Worm (Caenorhabditis elegans): Measurements from ENCODE around the gene mcm-3.

Gene mcm-3

DNA sequence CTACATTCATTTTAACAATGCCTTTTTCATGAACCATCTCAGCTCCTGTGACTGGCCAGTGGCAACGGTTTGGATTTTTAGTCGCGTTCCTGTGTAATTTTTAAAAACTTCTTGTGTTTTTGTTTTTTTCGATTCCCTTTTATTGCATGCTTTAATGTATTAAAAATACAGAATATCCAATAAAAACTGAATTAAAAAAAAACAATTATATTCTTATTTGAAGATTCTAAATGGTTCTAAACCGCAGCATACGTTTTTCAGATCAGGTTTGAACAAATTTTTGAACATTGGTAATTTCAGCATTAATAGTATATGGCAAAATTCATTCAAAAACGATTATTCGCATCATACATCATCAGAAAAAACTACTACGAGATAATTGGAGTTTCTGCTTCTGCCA, 9.0 kb upstream of the mcm-3 start, which contains the start of gene dnj-3:
TSS of gene dnj-3 (plus strand) at position 301 of the 400 bp plus-strand sequence.
- no peak for TF ChIP-seq efl-1 (optimal IDR thresholded peaks at IDR 0.05)
- TF ChIP-seq efl-1 (GFP tag; optimal IDR thresholded peaks at IDR 0.05 in 1 of 2), result peak in 1 of 2 experiments; percentile 24
- no peak for TF ChIP-seq sup-37 (GFP tag; optimal IDR thresholded peaks at IDR 0.05)

DNA sequence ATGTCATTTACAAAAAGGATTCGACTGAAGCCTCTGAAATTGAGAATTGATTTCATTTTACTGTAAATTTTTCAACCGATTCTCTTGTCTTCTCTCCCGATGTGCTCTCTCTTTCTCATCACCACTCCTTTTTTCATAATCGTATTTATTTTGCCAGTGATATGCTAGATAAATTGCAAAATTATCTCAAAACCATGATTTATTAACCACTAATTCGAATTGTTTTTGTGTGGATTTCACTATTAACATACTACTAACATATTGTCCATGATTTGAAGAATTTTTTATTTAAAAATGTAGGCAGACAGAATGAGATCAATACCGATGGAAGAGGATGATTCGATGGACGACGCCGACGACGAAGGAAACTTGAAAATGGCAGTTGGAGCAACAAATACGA, 7.8 kb upstream of the mcm-3 start, which contains the start of gene C25D7.10:
TSS of gene C25D7.10 (plus strand) at position 301 of the 400 bp plus-strand sequence.
- no peak for TF ChIP-seq nhr-84 (tag; optimal IDR thresholded peaks at IDR 0.05)
- no peak for TF ChIP-seq elt-2 (tag; optimal IDR thresholded peaks at IDR 0.05)
- no peak for TF ChIP-seq aly-2 (tag; optimal IDR thresholded peaks at IDR 0.05)
- no peak for TF ChIP-seq pqm-1 (tag; optimal IDR thresholded peaks at IDR 0.05)
- TF ChIP-seq nhr-11 (tag; optimal IDR thresholded peaks at IDR 0.05), result no peak
- TF ChIP-seq swsn-7 (tag; optimal IDR thresholded peaks at IDR 0.05), result no peak
- TF ChIP-seq nhr-19 (GFP tag; conservative IDR thresholded peaks at IDR 0.05), result no peak
- no peak for TF ChIP-seq aha-1 (tag; optimal IDR thresholded peaks at IDR 0.05)
- no peak for TF ChIP-seq pax-3 (tag; optimal IDR thresholded peaks at IDR 0.05)
- TF ChIP-seq pag-3 (tag; optimal IDR thresholded peaks at IDR 0.05; ENCODE audit: borderline replicate concordance, insufficient read depth), result no peak
- no peak for TF ChIP-seq Y116A8C.19 (tag; optimal IDR thresholded peaks at IDR 0.05; ENCODE audit: borderline replicate concordance)
- no peak for TF ChIP-seq lsy-2 (tag; optimal IDR thresholded peaks at IDR 0.05)
- TF ChIP-seq dpl-1 (GFP tag; optimal IDR thresholded peaks at IDR 0.05), result no peak
- no peak for TF ChIP-seq skn-1 (tag; optimal IDR thresholded peaks at IDR 0.05)
- TF ChIP-seq alr-1 (tag; optimal IDR thresholded peaks at IDR 0.05; ENCODE audit: borderline replicate concordance), result no peak
- TF ChIP-seq ceh-63 (GFP tag; optimal IDR thresholded peaks at IDR 0.05), result no peak
- TF ChIP-seq snu-23 (GFP tag; optimal IDR thresholded peaks at IDR 0.05), result no peak
- no peak for TF ChIP-seq snpc-4 (tag; optimal IDR thresholded peaks at IDR 0.05)
- TF ChIP-seq C34B4.2 (tag; optimal IDR thresholded peaks at IDR 0.05), result no peak
- TF ChIP-seq unc-30 (tag; optimal IDR thresholded peaks at IDR 0.05), result no peak

DNA sequence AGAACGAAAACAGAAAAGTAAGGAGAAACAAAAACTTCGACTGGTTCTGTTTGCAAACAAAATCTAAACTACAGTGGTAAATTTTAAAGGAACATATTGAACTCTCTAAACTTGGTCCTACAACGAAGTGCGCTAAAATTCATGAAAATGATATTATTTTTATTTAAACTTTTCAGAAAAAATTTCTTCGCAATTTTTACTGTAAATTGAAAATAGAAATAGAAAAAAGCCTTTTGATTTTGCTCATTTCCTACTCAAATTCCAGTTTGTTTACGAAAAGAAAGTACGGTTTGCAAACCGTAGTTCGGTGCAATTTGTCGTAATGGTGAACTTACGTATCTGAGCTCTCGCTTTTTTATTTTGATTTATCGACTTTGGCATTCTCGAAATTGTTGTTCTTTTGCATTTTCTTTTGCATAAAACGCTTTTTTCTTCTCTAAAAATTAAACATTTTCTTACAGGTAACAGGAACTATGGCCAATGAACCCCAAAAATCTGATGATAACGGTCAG, 6.5 kb upstream of the mcm-3 start, which contains the start of gene otub-1:
TSS of gene otub-1 (plus strand) at position 462 of the 512 bp plus-strand sequence.
- TF ChIP-seq efl-1 (optimal IDR thresholded peaks at IDR 0.05) (no peak), efl-1 (GFP tag; optimal IDR thresholded peaks at IDR 0.05 in 1 of 2) (peak in 1 of 2 experiments; percentile 13), ceh-90 (tag; optimal IDR thresholded peaks at IDR 0.05) (no peak), egl-13 (tag; optimal IDR thresholded peaks at IDR 0.05) (no peak)

DNA sequence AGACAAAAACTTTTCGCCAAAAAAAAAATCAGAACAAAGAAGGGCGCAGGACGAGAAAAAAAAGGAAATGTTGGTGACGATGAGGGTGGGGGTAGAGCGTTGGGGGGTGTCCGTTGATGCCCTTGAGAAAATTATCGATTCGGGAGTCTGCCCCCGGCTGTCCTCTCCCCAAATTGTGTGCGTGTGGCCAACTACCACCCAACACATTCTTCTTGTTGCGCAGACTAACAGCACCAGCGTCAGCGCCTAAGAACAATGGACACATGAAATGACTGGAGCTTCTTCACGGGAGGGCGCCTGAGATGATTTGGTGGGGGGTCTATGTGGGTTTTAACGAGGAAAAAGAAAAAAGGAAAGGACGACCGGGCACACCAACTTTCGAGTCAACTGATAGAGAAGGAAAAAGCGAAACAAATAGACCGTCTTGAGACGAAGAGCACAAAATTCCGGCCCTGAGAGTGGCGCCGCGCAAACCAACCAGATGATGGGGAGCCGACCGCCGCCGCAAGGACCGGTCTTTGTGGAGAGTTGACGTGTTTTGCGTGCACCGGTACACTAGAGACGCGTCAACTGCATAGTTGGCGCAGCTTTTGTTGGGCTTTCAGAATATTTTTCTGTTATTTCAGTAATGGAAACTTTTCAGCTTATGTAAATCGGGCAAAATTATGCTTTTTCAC, 5.8 kb upstream of the mcm-3 start, which contains the start of gene C25D7.9:
TSS of gene C25D7.9 (plus strand) at position 68 of the 677 bp plus-strand sequence.
- TF ChIP-seq nhr-77 (tag; optimal IDR thresholded peaks at IDR 0.05) (no peak), grh-1 (GFP tag; IDR thresholded peaks at IDR 0.05) (peak; percentile 51), ces-1 (GFP tag; optimal IDR thresholded peaks at IDR 0.05) (no peak), egl-27 (tag; optimal IDR thresholded peaks at IDR 0.05) (no peak), fkh-4 (tag; optimal IDR thresholded peaks at IDR 0.05; ENCODE audit: borderline replicate concordance) (no peak), lin-13 (GFP tag; optimal IDR thresholded peaks at IDR 0.05) (peak; percentile 32), lin-15B (tag; optimal IDR thresholded peaks at IDR 0.05) (no peak), nhr-20 (tag; optimal IDR thresholded peaks at IDR 0.05) (peak; percentile 31), mep-1 (tag; optimal IDR thresholded peaks at IDR 0.05) (peak; percentile 18), mdl-1 (tag; optimal IDR thresholded peaks at IDR 0.05) (no peak), egl-13 (tag; optimal IDR thresholded peaks at IDR 0.05) (no peak), mab-9 (GFP tag; IDR thresholded peaks at IDR 0.05) (no peak), alr-1 (tag; optimal IDR thresholded peaks at IDR 0.05; ENCODE audit: borderline replicate concordance) (no peak), nhr-28 (tag; optimal IDR thresholded peaks at IDR 0.05) (no peak), ceh-8 (GFP tag; optimal IDR thresholded peaks at IDR 0.05) (no peak), sup-37 (GFP tag; optimal IDR thresholded peaks at IDR 0.05) (no peak), ceh-63 (GFP tag; optimal IDR thresholded peaks at IDR 0.05) (no peak), swsn-7 (tag; optimal IDR thresholded peaks at IDR 0.05) (peak; percentile 19), zip-4 (GFP tag; optimal IDR thresholded peaks at IDR 0.05) (no peak), isw-1 (GFP tag; IDR thresholded peaks at IDR 0.05) (0 out of 2 replicates have a peak, but pooled peaks have one; percentile 2), sox-4 (tag; optimal IDR thresholded peaks at IDR 0.05) (no peak), pax-3 (tag; optimal IDR thresholded peaks at IDR 0.05) (peak; percentile 9), ceh-82 (tag; optimal IDR thresholded peaks at IDR 0.05) (peak in 1 of 3 experiments; percentile 32), ceh-88 (GFP tag; IDR thresholded peaks at IDR 0.05) (no peak), lir-3 (tag; optimal IDR thresholded peaks at IDR 0.05; ENCODE audit: poor library complexity) (no peak), dsc-1 (tag; optimal IDR thresholded peaks at IDR 0.05) (peak; percentile 2)

All from whole organism, L1 larva.